Worm (Caenorhabditis elegans) whole organism, late embryonic: ENCODE results near the gene AH9.6.
A peak's percentile ranks its signal among the peaks of the same experiment; 100 is the strongest.

ENCODE experiments used
- ahr-1 ChIP-seq: sonication (generic microtip); optimal IDR thresholded peaks from 2 replicates; lab custom pipeline; 2016; ENCODE audit warnings: missing genetic modification characterization, missing compliant biosample characterization
- ceh-18 ChIP-seq: sonication (generic microtip); optimal IDR thresholded peaks from 2 replicates; lab custom pipeline; 2016; ENCODE audit warnings: missing genetic modification characterization, missing compliant biosample characterization
- ceh-6 ChIP-seq: fragments of 200-800 bp; sonication (Bioruptor generic); optimal IDR thresholded peaks from 2 replicates; lab custom pipeline; 2018; ENCODE audit warnings: mild to moderate bottlenecking, missing genetic modification characterization, missing compliant biosample characterization
- elt-2 ChIP-seq: sonication (generic microtip); optimal IDR thresholded peaks from 2 replicates; lab custom pipeline; 2016; ENCODE audit warnings: missing genetic modification reagents, missing genetic modification characterization, missing compliant biosample characterization
- unc-86 ChIP-seq: sonication (generic microtip); optimal IDR thresholded peaks from 2 replicates; lab custom pipeline; 2016; ENCODE audit warnings: missing genetic modification characterization, missing compliant biosample characterization

AH9.6 gene

ce11 chrX:2213400-2214362, 54.3 kb downstream of the AH9.6 start:
- no peak for TF ChIP-seq ceh-18 (tag; lab: Kevin White, UChicago)
- TF ChIP-seq unc-86 (tag; lab: Kevin White, UChicago) = no peak
- TF ChIP-seq elt-2 (tag; lab: Kevin White, UChicago) = peak; percentile 39
- no peak for TF ChIP-seq ceh-6 (GFP tag; lab: Kevin White, UChicago)
- no peak for TF ChIP-seq ahr-1 (tag; lab: Kevin White, UChicago)
